Fruit fly (Drosophila melanogaster) whole organism, embryonic: Measurements from ENCODE around the gene CG9702.

Experiments
- B-H1 ChIP-seq: fragments of 200-800 bp; sonication (Bioruptor generic); IDR thresholded peaks from 3 replicates; pipeline ENCODE4 v1.3.6; 2022; ENCODE audit warnings: missing biosample characterization, missing genetic modification characterization
- CG10543 ChIP-seq: fragments of 200-800 bp; sonication (Bioruptor generic); optimal IDR thresholded peaks from 3 replicates; lab custom pipeline; 2017; ENCODE audit warnings: missing biosample characterization, mild to moderate bottlenecking, missing genetic modification characterization, moderate library complexity
- CG12942 ChIP-seq: fragments of 200-800 bp; sonication (Bioruptor generic); optimal IDR thresholded peaks from 3 replicates; lab custom pipeline; 2016; ENCODE audit warnings: missing biosample characterization, missing genetic modification characterization
- CG13624 ChIP-seq: fragments of 200-800 bp; sonication (Bioruptor generic); optimal IDR thresholded peaks from 2 replicates; lab custom pipeline; 2016; ENCODE audit warnings: missing biosample characterization, missing genetic modification characterization
- CG18619 ChIP-seq: fragments of 200-800 bp; sonication (Bioruptor generic); optimal IDR thresholded peaks from 3 replicates; lab custom pipeline; 2017; ENCODE audit warnings: missing biosample characterization, mild to moderate bottlenecking, missing genetic modification characterization
- CG3163 ChIP-seq: fragments of 200-800 bp; sonication (Bioruptor generic); optimal IDR thresholded peaks from 3 replicates; lab custom pipeline; 2016; ENCODE audit warnings: missing biosample characterization, missing genetic modification characterization
- CG34224 ChIP-seq: fragments of 200-800 bp; sonication (Bioruptor generic); IDR thresholded peaks from 3 replicates; pipeline ENCODE4 v1.3.6; 2022; ENCODE audit warnings: missing biosample characterization, missing genetic modification characterization; ENCODE audit not compliant: partially characterized antibody
- CG34376 ChIP-seq: fragments of 200-800 bp; sonication (Bioruptor generic); optimal IDR thresholded peaks from 2 replicates; lab custom pipeline; 2018; ENCODE audit warnings: missing biosample characterization, mild to moderate bottlenecking, missing genetic modification characterization
- CG34422 ChIP-seq: fragments of 200-800 bp; sonication (Bioruptor generic); IDR thresholded peaks from 3 replicates; pipeline ENCODE4 v1.3.6; 2022; ENCODE audit warnings: missing biosample characterization, missing genetic modification characterization
- CG4617 ChIP-seq: fragments of 200-800 bp; sonication (Bioruptor generic); optimal IDR thresholded peaks from 3 replicates; lab custom pipeline; 2016; ENCODE audit warnings: missing biosample characterization, missing genetic modification characterization, borderline replicate concordance
- CG6254 ChIP-seq: fragments of 200-800 bp; sonication (Bioruptor generic); optimal IDR thresholded peaks from 3 replicates; lab custom pipeline; 2017; ENCODE audit warnings: mild to moderate bottlenecking, missing biosample characterization, missing genetic modification reagents, missing genetic modification characterization
- CG8089 ChIP-seq: fragments of 200-800 bp; sonication (Bioruptor generic); optimal IDR thresholded peaks from 3 replicates; lab custom pipeline; 2016; ENCODE audit warnings: missing biosample characterization, missing genetic modification characterization
- CG8281 ChIP-seq: fragments of 200-800 bp; sonication (Bioruptor generic); optimal IDR thresholded peaks from 2 replicates; lab custom pipeline; 2018; ENCODE audit warnings: missing biosample characterization, mild to moderate bottlenecking, missing genetic modification characterization, moderate library complexity
- CG8924 ChIP-seq: fragments of 200-800 bp; optimal IDR thresholded peaks from 3 replicates; lab custom pipeline; 2019; ENCODE audit warnings: missing biosample characterization, mild to moderate bottlenecking, missing genetic modification characterization, moderate library complexity
- CG9727 ChIP-seq: fragments of 200-800 bp; sonication (Bioruptor generic); optimal IDR thresholded peaks from 3 replicates; lab custom pipeline; 2017; ENCODE audit warnings: missing biosample characterization, mild to moderate bottlenecking, missing genetic modification characterization
- Chrac-16 ChIP-seq: fragments of 200-800 bp; sonication (Bioruptor generic); optimal IDR thresholded peaks from 3 replicates; lab custom pipeline; 2016; ENCODE audit warnings: missing biosample characterization, missing genetic modification characterization
- Dfd ChIP-seq, 2 experiments: fragments of >200 bp; optimal IDR thresholded peaks; 2 replicates each; lab custom pipeline; 2017; ENCODE audit warnings: missing biosample characterization in 2 of 2, missing genetic modification characterization in 2 of 2
- Dref ChIP-seq: fragments of 200-800 bp; sonication (Bioruptor generic); IDR thresholded peaks from 2 replicates; pipeline ENCODE4 v1.3.6; 2022; ENCODE audit warnings: missing biosample characterization, missing genetic modification characterization
- E2f2 ChIP-seq: fragments of 200-800 bp; sonication (Bioruptor generic); IDR thresholded peaks from 2 replicates; pipeline ENCODE4 v1.3.6; 2022; ENCODE audit warnings: missing biosample characterization, missing genetic modification characterization
- Fer1 ChIP-seq: fragments of 200-800 bp; sonication (Bioruptor generic); optimal IDR thresholded peaks from 2 replicates; lab custom pipeline; 2017; ENCODE audit warnings: missing biosample characterization, mild to moderate bottlenecking, missing genetic modification characterization
- H2.0 ChIP-seq: fragments of 200-800 bp; sonication (Bioruptor generic); IDR thresholded peaks from 2 replicates; pipeline ENCODE4 v1.3.6; 2022; ENCODE audit warnings: missing biosample characterization, missing genetic modification characterization
- MBD-R2 ChIP-seq: fragments of 200-800 bp; sonication (Bioruptor generic); IDR thresholded peaks from 2 replicates; pipeline ENCODE4 v1.3.6; 2022; ENCODE audit warnings: missing biosample characterization, missing genetic modification characterization
- Pdp1 ChIP-seq, 2 experiments: fragments of 200-800 bp; sonication (Bioruptor generic); optimal IDR thresholded peaks; 3 replicates each; lab custom pipeline; 2016; ENCODE audit warnings: missing biosample characterization in 2 of 2, missing genetic modification characterization in 2 of 2, mild to moderate bottlenecking in 1 of 2, moderate library complexity in 1 of 2
- Sry-β ChIP-seq: fragments of 200-800 bp; sonication (Bioruptor generic); optimal IDR thresholded peaks from 2 replicates; lab custom pipeline; 2018; ENCODE audit warnings: missing biosample characterization, mild to moderate bottlenecking, missing genetic modification characterization, moderate library complexity
- YL-1 ChIP-seq: fragments of 200-800 bp; sonication (Bioruptor generic); optimal IDR thresholded peaks from 3 replicates; lab custom pipeline; 2017; ENCODE audit warnings: missing biosample characterization, mild to moderate bottlenecking, missing genetic modification characterization
- abd-A ChIP-seq: fragments of 200-800 bp; sonication (Bioruptor generic); optimal IDR thresholded peaks from 3 replicates; lab custom pipeline; 2019; ENCODE audit warnings: missing biosample characterization, mild to moderate bottlenecking, missing genetic modification characterization, moderate library complexity
- bcd ChIP-seq: fragments of 200-800 bp; sonication (Bioruptor generic); optimal IDR thresholded peaks from 2 replicates; lab custom pipeline; 2017; ENCODE audit warnings: missing biosample characterization, mild to moderate bottlenecking, missing genetic modification characterization
- bigmax ChIP-seq: fragments of 200-800 bp; sonication (Bioruptor generic); optimal IDR thresholded peaks from 2 replicates; lab custom pipeline; 2018; ENCODE audit warnings: missing biosample characterization, mild to moderate bottlenecking, missing genetic modification characterization
- bsh ChIP-seq, 2 experiments: fragments of 200-800 bp; sonication (Bioruptor generic); optimal IDR thresholded peaks; 2 replicates each; lab custom pipeline; 2017 to 2018; ENCODE audit warnings: mild to moderate bottlenecking in 2 of 2, missing biosample characterization in 2 of 2, missing genetic modification characterization in 2 of 2, moderate library complexity in 1 of 2
- crol ChIP-seq: fragments of 200-800 bp; sonication (Bioruptor generic); IDR thresholded peaks from 2 replicates; pipeline ENCODE4 v1.3.6; 2022; ENCODE audit warnings: missing biosample characterization, missing genetic modification characterization
- ems ChIP-seq: fragments of 200-800 bp; sonication (Bioruptor generic); optimal IDR thresholded peaks from 3 replicates; lab custom pipeline; 2016; ENCODE audit warnings: missing biosample characterization, missing genetic modification characterization
- ewg ChIP-seq: fragments of 200-800 bp; sonication (Bioruptor generic); optimal IDR thresholded peaks from 3 replicates; lab custom pipeline; 2017; ENCODE audit warnings: mild to moderate bottlenecking, missing biosample characterization, missing genetic modification reagents, missing genetic modification characterization
- ftz-f1 ChIP-seq: fragments of 200-800 bp; sonication (Bioruptor generic); optimal IDR thresholded peaks from 2 replicates; lab custom pipeline; 2016; ENCODE audit warnings: missing biosample characterization, missing genetic modification characterization
- grn ChIP-seq: fragments of 200-800 bp; sonication (Bioruptor generic); optimal IDR thresholded peaks from 3 replicates; lab custom pipeline; 2017; ENCODE audit warnings: missing biosample characterization, missing genetic modification characterization
- hbn ChIP-seq: fragments of 200-800 bp; sonication (Bioruptor generic); IDR thresholded peaks from 2 replicates; pipeline ENCODE4 v1.3.6; 2022; ENCODE audit warnings: missing biosample characterization, missing genetic modification characterization; ENCODE audit not compliant: partially characterized antibody
- hkb ChIP-seq, 2 experiments: fragments of 200-800 bp in 1 of 2; fragments of >200 bp in 1 of 2; sonication (Bioruptor generic) in 1 of 2; IDR thresholded peaks in 1 of 2; optimal IDR thresholded peaks in 1 of 2; 2 replicates each; pipeline versions ENCODE4 v1.3.6 to Lab custom; 2017 to 2022; ENCODE audit warnings: missing biosample characterization in 1 of 2, missing genetic modification characterization in 1 of 2
- kay ChIP-seq: fragments of 200-800 bp; sonication (Bioruptor generic); optimal IDR thresholded peaks from 2 replicates; lab custom pipeline; 2016; ENCODE audit warnings: missing biosample characterization, missing genetic modification characterization
- lab ChIP-seq: fragments of 200-800 bp; sonication (Bioruptor generic); optimal IDR thresholded peaks from 3 replicates; lab custom pipeline; 2017; ENCODE audit warnings: missing biosample characterization, missing genetic modification characterization, mild to moderate bottlenecking, moderate library complexity, missing genetic modification reagents
- mld ChIP-seq: fragments of 200-800 bp; sonication (Bioruptor generic); IDR thresholded peaks from 3 replicates; pipeline ENCODE4 v1.3.6; 2022; ENCODE audit warnings: missing biosample characterization, missing genetic modification characterization; ENCODE audit not compliant: partially characterized antibody
- nau ChIP-seq: fragments of 200-800 bp; sonication (Bioruptor generic); optimal IDR thresholded peaks from 3 replicates; lab custom pipeline; 2017; ENCODE audit warnings: missing biosample characterization, mild to moderate bottlenecking, missing genetic modification characterization, missing genetic modification reagents
- nerfin-1 ChIP-seq: fragments of 200-800 bp; sonication (Bioruptor generic); optimal IDR thresholded peaks from 3 replicates; lab custom pipeline; 2019; ENCODE audit warnings: missing biosample characterization, mild to moderate bottlenecking, missing genetic modification characterization, moderate library complexity
- pb ChIP-seq: fragments of 200-800 bp; sonication (Bioruptor generic); optimal IDR thresholded peaks from 3 replicates; lab custom pipeline; 2016; ENCODE audit warnings: missing biosample characterization, missing genetic modification characterization
- row ChIP-seq: fragments of 200-800 bp; sonication (Bioruptor generic); IDR thresholded peaks from 3 replicates; pipeline ENCODE4 v1.3.6; 2022; ENCODE audit warnings: missing biosample characterization, missing genetic modification characterization
- sens ChIP-seq: fragments of 200-800 bp; sonication (Bioruptor generic); peaks from one replicate; lab custom pipeline; 2016; ENCODE audit warnings: missing biosample characterization, missing genetic modification characterization
- sqz ChIP-seq: fragments of 200-800 bp; sonication (Bioruptor generic); optimal IDR thresholded peaks from 3 replicates; lab custom pipeline; 2018; ENCODE audit warnings: missing biosample characterization, mild to moderate bottlenecking, missing genetic modification characterization
- unc-4 ChIP-seq: fragments of 200-800 bp; sonication (Bioruptor generic); IDR thresholded peaks from 2 replicates; pipeline ENCODE4 v1.3.6; 2022; ENCODE audit warnings: missing biosample characterization, missing genetic modification characterization; ENCODE audit not compliant: partially characterized antibody
- vvl ChIP-seq: fragments of 200-800 bp; sonication (Bioruptor generic); IDR thresholded peaks from 2 replicates; pipeline ENCODE4 v1.3.6; 2022; ENCODE audit warnings: missing biosample characterization, missing genetic modification characterization
- yki ChIP-seq: fragments of >200 bp; optimal IDR thresholded peaks from 3 replicates; lab custom pipeline; 2018

CG9702 gene

DNA sequence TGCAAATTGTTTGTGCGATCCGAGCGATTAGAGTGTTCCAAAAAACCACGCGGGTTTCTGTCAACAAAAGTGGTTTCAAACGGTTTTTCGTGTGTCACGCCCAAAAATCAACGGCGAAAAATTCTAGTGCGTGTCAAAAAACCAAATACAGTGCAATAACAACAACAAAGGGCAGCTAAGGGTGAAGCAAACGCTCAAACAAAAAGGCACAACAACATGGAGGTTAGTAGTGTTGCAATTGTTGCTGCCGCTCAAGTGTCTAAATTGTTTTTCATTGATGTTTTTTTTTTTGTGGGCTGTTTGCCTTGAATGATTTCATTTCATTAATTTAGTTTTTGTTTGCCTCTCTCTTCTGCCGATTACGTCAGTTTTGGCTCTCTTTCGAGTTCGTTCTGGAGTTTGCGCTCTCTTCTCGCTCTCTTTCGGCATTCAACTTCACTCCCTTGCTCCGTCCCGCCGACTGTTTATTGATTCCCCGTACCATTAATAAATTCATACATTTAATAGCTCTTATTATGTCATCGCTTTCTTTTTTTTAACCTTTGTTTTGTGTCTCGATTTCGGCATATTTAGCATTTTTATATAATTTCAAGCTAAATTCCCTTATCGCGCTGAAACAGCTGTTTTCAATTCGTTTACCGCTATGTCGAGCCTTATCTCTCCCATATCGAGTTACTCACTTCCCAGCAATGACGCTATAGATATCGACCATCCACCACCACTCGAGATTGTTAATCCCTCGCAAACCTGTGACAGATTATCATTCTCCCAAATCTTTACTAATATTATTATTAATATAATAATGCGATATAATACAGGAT, 15.8 kb upstream of the CG9702 start:
- no peak for TF ChIP-seq Dfd (GFP tag; optimal IDR thresholded peaks at IDR 0.05; lab: Kevin White, UChicago)
- TF ChIP-seq sens = peak; percentile 52
- TF ChIP-seq CG6254 = peak; percentile 34
- no peak; the same call in 1 of the 2 replicates for TF ChIP-seq hbn (GFP tag; lab: Robert Waterston, UW)
- no peak for TF ChIP-seq CG12942 (GFP tag; lab: Kevin White, UChicago)
- peak; percentile 8 for TF ChIP-seq kay
- peak; percentile 57 for TF ChIP-seq yki (lab: Kevin White, UChicago)
- TF ChIP-seq CG34376 (GFP tag; lab: Kevin White, UChicago) = peak; percentile 35
- peak; percentile 61 for TF ChIP-seq CG4617 (GFP tag; lab: Kevin White, UChicago)
- TF ChIP-seq CG10543 (GFP tag; lab: Kevin White, UChicago) = peak; percentile 20
- TF ChIP-seq bigmax (GFP tag; lab: Kevin White, UChicago) = no peak
- peak; percentile 17 for TF ChIP-seq CG13624
- peak; percentile 65; the same call in 1 of the 3 replicates for TF ChIP-seq CG34422 (GFP tag; lab: Robert Waterston, UW)
- TF ChIP-seq YL-1 (GFP tag; lab: Kevin White, UChicago) = peak; percentile 12
- TF ChIP-seq Pdp1 (GFP tag; optimal IDR thresholded peaks at IDR 0.05; lab: Kevin White, UChicago) = peak in 1 of 2 experiments; percentile 93
- TF ChIP-seq bsh (GFP tag; optimal IDR thresholded peaks at IDR 0.05; lab: Kevin White, UChicago) = peak in 1 of 2 experiments; percentile 3
- no peak for TF ChIP-seq H2.0
- TF ChIP-seq CG34224 (GFP tag; lab: Robert Waterston, UW) = no peak
- no peak for TF ChIP-seq ems
- peak; percentile 45 for TF ChIP-seq abd-A (tag; lab: Kevin White, UChicago)
- peak; percentile 35 for TF ChIP-seq ftz-f1 (GFP tag; lab: Kevin White, UChicago)
- no peak for TF ChIP-seq Chrac-16 (GFP tag; lab: Kevin White, UChicago)
- peak; percentile 2 for TF ChIP-seq CG9727 (GFP tag; lab: Kevin White, UChicago)
- peak; percentile 95 for TF ChIP-seq CG3163
- 0 out of 3 replicates have a peak, but pooled peaks have one; percentile 1 for TF ChIP-seq row (GFP tag; lab: Robert Waterston, UW)
- peak; percentile 2 for TF ChIP-seq nau (GFP tag; lab: Kevin White, UChicago)
- peak; percentile 1 for TF ChIP-seq CG8281 (tag; lab: Kevin White, UChicago)
- TF ChIP-seq B-H1 = no peak
- TF ChIP-seq nerfin-1 = no peak
- TF ChIP-seq lab (GFP tag; lab: Kevin White, UChicago) = peak; percentile 33
- no peak for TF ChIP-seq Sry-β
- no peak for TF ChIP-seq bcd (GFP tag; lab: Kevin White, UChicago)
- TF ChIP-seq pb = peak; percentile 7
- TF ChIP-seq unc-4 (GFP tag; lab: Robert Waterston, UW) = 0 out of 2 replicates have a peak, but pooled peaks have one; percentile 11
- TF ChIP-seq hkb (optimal IDR thresholded peaks at IDR 0.05; lab: Kevin White, UChicago) = no peak
- TF ChIP-seq hkb (GFP tag; IDR thresholded peaks at IDR 0.05; lab: Robert Waterston, UW) = 0 out of 2 replicates have a peak, but pooled peaks have one; percentile 31
- TF ChIP-seq MBD-R2 (GFP tag; lab: Robert Waterston, UW) = no peak
- TF ChIP-seq grn (GFP tag; lab: Kevin White, UChicago) = peak; percentile 58
- TF ChIP-seq CG8924 = peak; percentile 82
- TF ChIP-seq ewg (GFP tag; lab: Kevin White, UChicago) = peak; percentile 19
- no peak for TF ChIP-seq CG18619 (GFP tag; lab: Kevin White, UChicago)
- TF ChIP-seq sqz (GFP tag; lab: Kevin White, UChicago) = peak; percentile 85
- TF ChIP-seq mld = no peak
- peak; percentile 24; the same call in 1 of the 2 replicates for TF ChIP-seq vvl (GFP tag; lab: Robert Waterston, UW)
- TF ChIP-seq Fer1 (GFP tag; lab: Kevin White, UChicago) = peak; percentile 19
- TF ChIP-seq Dref (GFP tag; lab: Robert Waterston, UW) = no peak
- TF ChIP-seq crol = peak; percentile 60; the same call in 1 of the 2 replicates
- TF ChIP-seq CG8089 = no peak
- TF ChIP-seq E2f2 (GFP tag; lab: Robert Waterston, UW) = peak; percentile 5; the same call in 1 of the 2 replicates
